Worm (Caenorhabditis elegans) whole organism, late embryonic: ENCODE measurements around the gene F53F1.6.

ENCODE experiments used
- dve-1 ChIP-seq: sonication (generic microtip); optimal IDR thresholded peaks from 2 replicates; lab custom pipeline; 2017; ENCODE audit warnings: antibody characterized with exemption, mild to moderate bottlenecking, missing genetic modification characterization, missing compliant biosample characterization
- unc-86 ChIP-seq: sonication (generic microtip); optimal IDR thresholded peaks from 2 replicates; lab custom pipeline; 2016; ENCODE audit warnings: missing genetic modification characterization, missing compliant biosample characterization

- TF ChIP-seq dve-1 (tag; lab: Kevin White, UChicago): no peak
- TF ChIP-seq unc-86 (tag; lab: Kevin White, UChicago): no peak
Observed at ce11 chrV:13417513-13417912, at the start of gene F53F1.6.
